Worm (Caenorhabditis elegans) whole organism, mixed stage, embryonic: Measurements from ENCODE around the gene C27B7.7.
A peak's percentile ranks its signal among the peaks of the same experiment; 100 is the strongest.

ENCODE experiments used
- M03D4.4 ChIP-seq: sonication (generic microtip); optimal IDR thresholded peaks from 2 replicates; lab custom pipeline; 2017; ENCODE audit warnings: mild to moderate bottlenecking, missing genetic modification characterization, missing compliant biosample characterization
- bed-3 ChIP-seq: fragments of 200-800 bp; sonication (Bioruptor generic); optimal IDR thresholded peaks from 3 replicates; lab custom pipeline; 2018; ENCODE audit warnings: mild to moderate bottlenecking, missing genetic modification characterization, moderate library complexity, missing compliant biosample characterization
- blmp-1 ChIP-seq: fragments of 150-350 bp; optimal IDR thresholded peaks from 2 replicates; lab custom pipeline; 2014; ENCODE audit warnings: missing biosample characterization, missing genetic modification characterization
- ceh-39 ChIP-seq: fragments of 150-350 bp; optimal IDR thresholded peaks from 2 replicates; lab custom pipeline; 2014; ENCODE audit warnings: missing biosample characterization, missing genetic modification characterization
- ceh-43 ChIP-seq: fragments of 200-800 bp; sonication (Bioruptor generic); optimal IDR thresholded peaks from 2 replicates; lab custom pipeline; 2018; ENCODE audit warnings: mild to moderate bottlenecking, missing genetic modification characterization, moderate library complexity, missing compliant biosample characterization
- ces-1 ChIP-seq: fragments of 150-350 bp; optimal IDR thresholded peaks from 2 replicates; lab custom pipeline; 2014; ENCODE audit warnings: missing biosample characterization, missing genetic modification reagents, missing genetic modification characterization
- cnd-1 ChIP-seq: fragments of 200-800 bp; sonication (Bioruptor generic); optimal IDR thresholded peaks from 2 replicates; lab custom pipeline; 2018; ENCODE audit warnings: mild to moderate bottlenecking, missing genetic modification characterization, missing compliant biosample characterization
- elt-1 ChIP-seq: sonication (generic microtip); optimal IDR thresholded peaks from 2 replicates; lab custom pipeline; 2017; ENCODE audit warnings: missing genetic modification characterization, mild to moderate bottlenecking, missing compliant biosample characterization, antibody characterized with exemption, moderate library complexity, borderline replicate concordance; ENCODE audit not compliant: insufficient read depth
- elt-3 ChIP-seq: fragments of 150-350 bp; optimal IDR thresholded peaks from 2 replicates; lab custom pipeline; 2014; ENCODE audit warnings: missing biosample characterization, missing genetic modification characterization
- ham-2 ChIP-seq: fragments of 200-800 bp; sonication (Bioruptor generic); optimal IDR thresholded peaks from 2 replicates; lab custom pipeline; 2018; ENCODE audit warnings: mild to moderate bottlenecking, missing genetic modification characterization, missing compliant biosample characterization
- hlh-1 ChIP-seq: fragments of 150-350 bp; optimal IDR thresholded peaks from 2 replicates; lab custom pipeline; 2014; ENCODE audit warnings: missing biosample characterization, missing genetic modification reagents, missing genetic modification characterization
- lin-13 ChIP-seq: fragments of 150-350 bp; optimal IDR thresholded peaks from 2 replicates; lab custom pipeline; 2014; ENCODE audit warnings: missing biosample characterization, missing genetic modification characterization
- lin-32 ChIP-seq: fragments of 200-800 bp; sonication (Bioruptor generic); optimal IDR thresholded peaks from 2 replicates; lab custom pipeline; 2018; ENCODE audit warnings: mild to moderate bottlenecking, missing genetic modification characterization, missing compliant biosample characterization
- lsy-2 ChIP-seq: fragments of 150-350 bp; optimal IDR thresholded peaks from 2 replicates; lab custom pipeline; 2014; ENCODE audit warnings: missing biosample characterization, missing genetic modification characterization
- mab-5 ChIP-seq: fragments of 150-350 bp; optimal IDR thresholded peaks from 2 replicates; lab custom pipeline; 2014; ENCODE audit warnings: missing biosample characterization, missing genetic modification characterization
- mep-1 ChIP-seq: fragments of 150-350 bp; optimal IDR thresholded peaks from 2 replicates; lab custom pipeline; 2017; ENCODE audit warnings: missing biosample characterization, missing genetic modification reagents, missing genetic modification characterization, inconsistent platforms
- mls-2 ChIP-seq: sonication (generic microtip); optimal IDR thresholded peaks from 2 replicates; lab custom pipeline; 2016; ENCODE audit warnings: mild to moderate bottlenecking, missing genetic modification characterization, moderate library complexity, missing compliant biosample characterization
- nhr-12 ChIP-seq: fragments of 150-350 bp; optimal IDR thresholded peaks from 2 replicates; lab custom pipeline; 2014; ENCODE audit warnings: missing biosample characterization, missing genetic modification characterization
- nhr-2 ChIP-seq: fragments of 150-350 bp; optimal IDR thresholded peaks from 2 replicates; lab custom pipeline; 2014; ENCODE audit warnings: missing biosample characterization, missing genetic modification characterization
- nhr-237 ChIP-seq: fragments of 150-350 bp; optimal IDR thresholded peaks from 2 replicates; lab custom pipeline; 2014; ENCODE audit warnings: missing biosample characterization, missing genetic modification characterization
- nhr-28 ChIP-seq: fragments of 150-350 bp; optimal IDR thresholded peaks from 2 replicates; lab custom pipeline; 2014; ENCODE audit warnings: missing biosample characterization, missing genetic modification characterization
- nhr-76 ChIP-seq: sonication (generic microtip); optimal IDR thresholded peaks from 2 replicates; lab custom pipeline; 2017; ENCODE audit warnings: missing biosample characterization, missing genetic modification characterization
- pha-4 ChIP-seq: fragments of 150-350 bp; optimal IDR thresholded peaks from 2 replicates; lab custom pipeline; 2018; ENCODE audit warnings: missing biosample characterization, missing genetic modification reagents, missing genetic modification characterization
- sem-2 ChIP-seq: fragments of 200-800 bp; sonication (Bioruptor generic); optimal IDR thresholded peaks from 2 replicates; lab custom pipeline; 2018; ENCODE audit warnings: mild to moderate bottlenecking, missing genetic modification characterization, missing compliant biosample characterization
- sptf-1 ChIP-seq: sonication (generic microtip); optimal IDR thresholded peaks from 2 replicates; lab custom pipeline; 2017; ENCODE audit warnings: mild to moderate bottlenecking, missing genetic modification characterization, moderate library complexity, missing compliant biosample characterization
- tbx-8 ChIP-seq: fragments of 200-800 bp; sonication (Bioruptor generic); optimal IDR thresholded peaks from 2 replicates; lab custom pipeline; 2018; ENCODE audit warnings: mild to moderate bottlenecking, missing genetic modification characterization, moderate library complexity, missing compliant biosample characterization
- unc-120 ChIP-seq: sonication (generic microtip); optimal IDR thresholded peaks from 2 replicates; lab custom pipeline; 2017; ENCODE audit warnings: missing genetic modification characterization, missing compliant biosample characterization; ENCODE audit not compliant: poor library complexity, severe bottlenecking
- unc-62 ChIP-seq: fragments of 150-350 bp; optimal IDR thresholded peaks from 2 replicates; lab custom pipeline; 2014; ENCODE audit warnings: missing biosample characterization, missing genetic modification reagents, missing genetic modification characterization
- zip-8 ChIP-seq: fragments of 150-350 bp; optimal IDR thresholded peaks from 2 replicates; lab custom pipeline; 2014; ENCODE audit warnings: missing biosample characterization, missing genetic modification characterization
- ztf-11 ChIP-seq: fragments of 150-350 bp; optimal IDR thresholded peaks from 2 replicates; lab custom pipeline; 2014; ENCODE audit warnings: missing biosample characterization, missing genetic modification characterization

Gene C27B7.7

ce11 chrIV:8891131-8891530, 15.7 kb upstream of the C27B7.7 start, which contains the start of gene spr-2:
spr-2 (plus strand) TSS chrIV:8891462.
- peak; percentile 83 for TF ChIP-seq ces-1 (GFP tag; lab: Kevin White, UChicago)
- TF ChIP-seq lsy-2 (tag; lab: Kevin White, UChicago) = no peak
- peak; percentile 38 for TF ChIP-seq ham-2
- peak; percentile 59 for TF ChIP-seq mep-1 (tag; lab: Kevin White, UChicago)
- TF ChIP-seq pha-4 (tag; lab: Kevin White, UChicago) = peak; percentile 55
- TF ChIP-seq lin-13 (tag; lab: Kevin White, UChicago) = peak; percentile 5
- no peak for TF ChIP-seq bed-3 (GFP tag; lab: Kevin White, UChicago)

ce11 chrIV:8892558-8892957, 14.3 kb upstream of the C27B7.7 start, which contains the start of gene C27B7.2:
C27B7.2 (plus strand) TSS chrIV:8892858.
- TF ChIP-seq nhr-28 (tag; lab: Kevin White, UChicago) (no peak), ceh-39 (tag; lab: Kevin White, UChicago) (no peak), nhr-76 (tag; lab: Kevin White, UChicago) (no peak), unc-120 (tag; lab: Kevin White, UChicago) (no peak), bed-3 (GFP tag; lab: Kevin White, UChicago) (no peak), pha-4 (tag; lab: Kevin White, UChicago) (no peak), ham-2 (no peak), ztf-11 (tag; lab: Kevin White, UChicago) (no peak), cnd-1 (tag; lab: Kevin White, UChicago) (no peak), zip-8 (no peak), blmp-1 (tag; lab: Kevin White, UChicago) (no peak), mls-2 (tag; lab: Kevin White, UChicago) (no peak), M03D4.4 (tag; lab: Kevin White, UChicago) (no peak), elt-1 (no peak), nhr-2 (tag; lab: Kevin White, UChicago) (no peak), ces-1 (GFP tag; lab: Kevin White, UChicago) (no peak), lin-13 (tag; lab: Kevin White, UChicago) (no peak), nhr-237 (tag; lab: Kevin White, UChicago) (no peak), elt-3 (tag; lab: Kevin White, UChicago) (no peak), lin-32 (GFP tag; lab: Kevin White, UChicago) (no peak)

ce11 chrIV:8893746-8894145, 13.1 kb upstream of the C27B7.7 start, which contains the start of gene rad-54.L2:
rad-54.L2 (plus strand) TSS chrIV:8894077.
- TF ChIP-seq ceh-39 (tag; lab: Kevin White, UChicago) (peak; percentile 20), nhr-237 (tag; lab: Kevin White, UChicago) (peak; percentile 58), sem-2 (GFP tag; lab: Kevin White, UChicago) (no peak), hlh-1 (tag; lab: Kevin White, UChicago) (peak; percentile 21), pha-4 (tag; lab: Kevin White, UChicago) (peak; percentile 90), unc-120 (tag; lab: Kevin White, UChicago) (peak; percentile 58), unc-62 (GFP tag; lab: Kevin White, UChicago) (no peak), lin-32 (GFP tag; lab: Kevin White, UChicago) (no peak), mep-1 (tag; lab: Kevin White, UChicago) (peak; percentile 22), ces-1 (GFP tag; lab: Kevin White, UChicago) (peak; percentile 57), lsy-2 (tag; lab: Kevin White, UChicago) (peak; percentile 40)

ce11 chrIV:8901346-8901745, 5.5 kb upstream of the C27B7.7 start, which contains the start of gene C27B7.5:
C27B7.5 (plus strand) TSS chrIV:8901646.
- no peak for TF ChIP-seq ceh-43 (GFP tag; lab: Kevin White, UChicago)
- TF ChIP-seq lin-13 (tag; lab: Kevin White, UChicago) = no peak
- no peak for TF ChIP-seq ceh-39 (tag; lab: Kevin White, UChicago)
- no peak for TF ChIP-seq mab-5 (tag; lab: Kevin White, UChicago)
- TF ChIP-seq pha-4 (tag; lab: Kevin White, UChicago) = no peak
- TF ChIP-seq nhr-12 (tag; lab: Kevin White, UChicago) = no peak
- TF ChIP-seq nhr-2 (tag; lab: Kevin White, UChicago) = no peak
- no peak for TF ChIP-seq unc-62 (GFP tag; lab: Kevin White, UChicago)
- no peak for TF ChIP-seq tbx-8 (GFP tag; lab: Kevin White, UChicago)
- no peak for TF ChIP-seq nhr-76 (tag; lab: Kevin White, UChicago)
- no peak for TF ChIP-seq nhr-28 (tag; lab: Kevin White, UChicago)
- no peak for TF ChIP-seq sptf-1 (tag; lab: Kevin White, UChicago)
- TF ChIP-seq M03D4.4 (tag; lab: Kevin White, UChicago) = no peak
